Fruit fly (Drosophila melanogaster): Measurements from ENCODE around the gene Shab.

The Shab gene

DNA sequence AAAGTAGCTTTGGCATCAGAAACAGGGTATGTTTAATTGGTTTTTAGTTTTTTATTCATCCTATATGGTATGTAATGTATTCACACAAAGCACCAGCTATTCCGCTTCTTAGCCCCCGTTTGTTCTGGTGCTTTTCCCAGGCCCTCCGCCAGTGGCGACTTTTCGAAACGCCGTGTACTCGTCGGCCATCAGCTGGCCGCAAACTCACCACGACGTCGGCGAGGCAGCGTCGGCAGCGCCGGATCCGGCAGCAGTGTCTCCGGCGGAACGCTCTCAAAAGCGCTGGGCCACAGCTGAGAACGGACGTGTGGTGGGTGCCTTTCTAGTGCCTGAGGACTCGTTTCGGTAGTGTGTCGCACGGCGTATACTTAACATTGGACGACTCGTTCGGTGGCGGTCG is at the start of gene Shab (continued):
- TF ChIP-seq CG7556 (GFP tag; optimal IDR thresholded peaks at IDR 0.05) (peak; percentile 18), H15 (GFP tag; IDR thresholded peaks at IDR 0.05) (no peak), CG4404 (GFP tag; IDR thresholded peaks at IDR 0.05) (no peak), Drgx (GFP tag; IDR thresholded peaks at IDR 0.05) (no peak), Nf-YA (GFP tag; IDR thresholded peaks at IDR 0.05) (0 out of 2 replicates have a peak, but pooled peaks have one; percentile 36), eve (GFP tag; optimal IDR thresholded peaks at IDR 0.05) (no peak), CG2889 (GFP tag; IDR thresholded peaks at IDR 0.05) (no peak), Side (GFP tag; optimal IDR thresholded peaks at IDR 0.05) (no peak), CG10209 (GFP tag; optimal IDR thresholded peaks at IDR 0.05) (no peak), inv (GFP tag; IDR thresholded peaks at IDR 0.05; ENCODE audit: partially characterized antibody) (no peak), CG13775 (GFP tag; optimal IDR thresholded peaks at IDR 0.05) (no peak), nmo (GFP tag; optimal IDR thresholded peaks at IDR 0.05) (no peak), Vsx1 (GFP tag; optimal IDR thresholded peaks at IDR 0.05) (no peak), CG1024 (GFP tag; IDR thresholded peaks at IDR 0.05) (no peak), CG42726 (GFP tag; IDR thresholded peaks at IDR 0.05; ENCODE audit: partially characterized antibody) (no peak), CG31365 (tag; optimal IDR thresholded peaks at IDR 0.05) (no peak), Jarid2 (GFP tag; optimal IDR thresholded peaks at IDR 0.05) (peak; percentile 31), CG1603 (tag; optimal IDR thresholded peaks at IDR 0.05) (peak; percentile 16), Bgb (GFP tag; IDR thresholded peaks at IDR 0.05; ENCODE audit: partially characterized antibody) (peak; percentile 43; the same call in 1 of the 2 replicates), ind (GFP tag; optimal IDR thresholded peaks at IDR 0.05) (peak; percentile 40), Dad (GFP tag; optimal IDR thresholded peaks at IDR 0.05) (peak; percentile 1), rib (GFP tag; IDR thresholded peaks at IDR 0.05) (0 out of 2 replicates have a peak, but pooled peaks have one; percentile 27), trem (tag; optimal IDR thresholded peaks at IDR 0.05) (no peak), Six4 (GFP tag; optimal IDR thresholded peaks at IDR 0.05) (no peak), CG8765 (GFP tag; IDR thresholded peaks at IDR 0.05) (no peak), Chrac-16 (GFP tag; optimal IDR thresholded peaks at IDR 0.05) (no peak), phol (tag; optimal IDR thresholded peaks at IDR 0.05) (no peak), B-H2 (GFP tag; optimal IDR thresholded peaks at IDR 0.05) (no peak), lmd (GFP tag; IDR thresholded peaks at IDR 0.05) (peak; percentile 43; the same call in 1 of the 2 replicates), CG4328 (GFP tag; optimal IDR thresholded peaks at IDR 0.05) (no peak), gro (GFP tag; optimal IDR thresholded peaks at IDR 0.05) (peak; percentile 21), sr (GFP tag; IDR thresholded peaks at IDR 0.05) (no peak), Scr (GFP tag; IDR thresholded peaks at IDR 0.05; ENCODE audit: partially characterized antibody) (no peak), Hr39 (optimal IDR thresholded peaks at IDR 0.05) (no peak), repo (GFP tag; optimal IDR thresholded peaks at IDR 0.05) (no peak), CG8290 (GFP tag; optimal IDR thresholded peaks at IDR 0.05) (no peak), CG8290 (tag; optimal IDR thresholded peaks at IDR 0.05) (peak in 1 of 2 experiments; percentile 26), fru (optimal IDR thresholded peaks at IDR 0.05) (no peak), CG6254 (GFP tag; optimal IDR thresholded peaks at IDR 0.05) (no peak), CG5953 (GFP tag; IDR thresholded peaks at IDR 0.05) (peak; percentile 32; the same call in 1 of the 2 replicates), Xbp1 (GFP tag; optimal IDR thresholded peaks at IDR 0.05) (peak; percentile 19), CG7357 (GFP tag; IDR thresholded peaks at IDR 0.05) (no peak), NC2β (GFP tag; optimal IDR thresholded peaks at IDR 0.05) (no peak), Fer2 (tag; optimal IDR thresholded peaks at IDR 0.05) (no peak), Awh (GFP tag; IDR thresholded peaks at IDR 0.05) (no peak), zen2 (GFP tag; IDR thresholded peaks at IDR 0.05; ENCODE audit: partially characterized antibody) (0 out of 3 replicates have a peak, but pooled peaks have one; percentile 39), CG34422 (GFP tag; IDR thresholded peaks at IDR 0.05) (0 out of 3 replicates have a peak, but pooled peaks have one; percentile 26), zf30C (GFP tag; optimal IDR thresholded peaks at IDR 0.05) (no peak), E2f2 (GFP tag; IDR thresholded peaks at IDR 0.05) (peak; percentile 42; the same call in 1 of the 2 replicates), MBD-R2 (GFP tag; IDR thresholded peaks at IDR 0.05) (no peak), bcd (GFP tag; optimal IDR thresholded peaks at IDR 0.05) (peak; percentile 18), tin (GFP tag; optimal IDR thresholded peaks at IDR 0.05) (peak; percentile 17)

All from whole organism, embryonic.